Worm (Caenorhabditis elegans): Measurements from ENCODE around the gene dab-1.

dab-1 gene

DNA sequence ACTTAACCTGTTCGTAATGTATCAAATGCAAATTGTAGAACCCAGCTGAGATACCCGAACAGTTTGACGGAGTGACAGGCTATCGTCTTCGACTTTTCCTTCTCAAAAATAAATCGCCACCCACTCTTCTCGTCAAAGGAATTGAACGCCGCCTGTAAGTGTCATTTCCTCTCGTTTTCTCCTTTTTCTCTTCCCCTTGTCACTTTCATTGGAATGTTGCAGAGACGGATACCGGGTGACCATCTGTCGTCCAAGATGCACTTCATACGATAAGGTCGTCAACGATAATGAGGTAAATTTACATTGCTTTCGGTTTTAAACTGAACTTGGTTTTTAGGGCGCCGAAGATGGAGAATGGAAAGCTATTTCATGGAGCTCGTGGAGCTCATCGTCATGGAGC, 22.4 kb upstream of the dab-1 start:
- TF ChIP-seq ztf-4 (tag; optimal IDR thresholded peaks at IDR 0.05): no peak
- TF ChIP-seq ceh-82 (tag; optimal IDR thresholded peaks at IDR 0.05): no peak
- no peak for TF ChIP-seq dmd-4 (tag; optimal IDR thresholded peaks at IDR 0.05)
- peak; percentile 88 for TF ChIP-seq blmp-1 (tag; optimal IDR thresholded peaks at IDR 0.05; ENCODE audit: insufficient read depth)

DNA sequence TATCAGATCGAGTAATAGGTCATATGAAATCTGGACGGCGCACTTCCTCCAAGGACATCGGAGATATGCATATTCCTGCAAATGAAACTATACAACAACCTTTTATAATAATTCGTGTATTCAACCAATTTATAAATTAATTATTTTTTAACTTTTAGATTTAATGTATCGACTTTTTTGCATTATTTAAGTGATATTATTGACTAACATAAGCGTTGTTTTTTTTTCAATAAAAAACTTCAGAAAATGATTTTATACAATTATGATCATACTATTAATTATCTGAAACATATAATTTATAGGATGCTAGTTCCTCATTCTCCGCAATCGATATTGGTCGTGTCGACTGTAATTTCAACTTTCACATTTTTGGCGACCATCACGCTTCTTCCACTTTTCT, 18.1 kb upstream of the dab-1 start, which contains the start of gene col-76:
TSS of gene col-76 (plus strand) at position 301 of the 400 bp plus-strand sequence.
- no peak for TF ChIP-seq Y55F3AM.14 (GFP tag; optimal IDR thresholded peaks at IDR 0.05)
- no peak for TF ChIP-seq elt-3 (tag; optimal IDR thresholded peaks at IDR 0.05)
- TF ChIP-seq nhr-23 (tag; optimal IDR thresholded peaks at IDR 0.05): no peak
- no peak for TF ChIP-seq ztf-1 (GFP tag; conservative IDR thresholded peaks at IDR 0.05)
- TF ChIP-seq sma-3 (GFP tag; optimal IDR thresholded peaks at IDR 0.05): no peak
- TF ChIP-seq skn-1 (tag; optimal IDR thresholded peaks at IDR 0.05): no peak
- no peak for TF ChIP-seq fos-1 (tag; optimal IDR thresholded peaks at IDR 0.05)
- no peak for TF ChIP-seq lsy-2 (tag; optimal IDR thresholded peaks at IDR 0.05)

DNA sequence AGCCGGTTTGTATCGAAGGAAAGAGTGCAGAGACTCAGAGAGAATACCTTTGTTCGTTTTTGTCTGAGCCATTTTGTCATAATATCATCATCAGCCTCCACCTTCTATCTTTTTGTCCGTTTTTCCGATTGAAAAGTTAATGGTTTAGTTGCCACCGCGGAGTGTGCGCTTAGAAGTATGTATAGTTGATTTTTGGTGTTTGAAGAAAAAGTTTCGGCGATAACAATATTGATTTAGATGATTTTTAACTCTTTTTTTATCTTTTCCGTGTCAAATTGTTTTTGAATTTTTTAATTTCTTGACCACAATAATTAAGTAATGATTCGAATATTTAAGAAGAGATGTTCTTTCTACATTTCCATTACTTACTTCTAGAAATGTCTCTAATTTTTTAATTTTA, 16.6 kb upstream of the dab-1 start:
- peak; percentile 70 for TF ChIP-seq skn-1 (tag; optimal IDR thresholded peaks at IDR 0.05)
- no peak for TF ChIP-seq unc-62 (GFP tag; optimal IDR thresholded peaks at IDR 0.05)
- TF ChIP-seq nhr-77 (tag; optimal IDR thresholded peaks at IDR 0.05): no peak
- peak; percentile 40 for TF ChIP-seq fos-1 (tag; optimal IDR thresholded peaks at IDR 0.05)

DNA sequence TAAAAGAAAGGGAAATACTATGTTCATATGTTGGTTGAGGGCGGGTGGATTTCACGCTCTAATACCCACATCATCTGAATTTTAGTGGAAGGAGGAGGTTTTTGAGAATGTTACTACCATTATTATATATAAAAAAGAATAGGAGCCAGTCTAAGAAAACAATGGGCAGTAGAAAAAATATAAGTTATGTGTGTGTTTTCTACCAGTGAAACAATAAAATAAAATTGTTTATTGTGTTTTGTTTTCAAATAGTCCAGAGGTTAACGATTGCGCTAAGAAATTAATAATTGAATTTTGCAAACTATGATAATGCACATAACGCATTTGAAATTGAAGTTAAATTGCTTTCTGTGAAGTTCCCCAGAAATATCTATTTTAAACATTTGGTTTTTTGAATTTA, 12.7 kb upstream of the dab-1 start, which contains the start of gene M110.8:
TSS of gene M110.8 (minus strand) at position 101 of the 400 bp plus-strand sequence.
- TF ChIP-seq alr-1 (tag; optimal IDR thresholded peaks at IDR 0.05) (no peak), skn-1 (tag; optimal IDR thresholded peaks at IDR 0.05) (no peak), zag-1 (tag; optimal IDR thresholded peaks at IDR 0.05) (no peak), nhr-11 (tag; optimal IDR thresholded peaks at IDR 0.05) (no peak), nhr-10 (tag; optimal IDR thresholded peaks at IDR 0.05) (no peak), sma-3 (GFP tag; optimal IDR thresholded peaks at IDR 0.05) (no peak), ceh-82 (tag; optimal IDR thresholded peaks at IDR 0.05) (no peak), sem-4 (tag; optimal IDR thresholded peaks at IDR 0.05) (no peak), egl-27 (tag; optimal IDR thresholded peaks at IDR 0.05) (no peak), mab-5 (tag; optimal IDR thresholded peaks at IDR 0.05) (no peak), nhr-237 (tag; optimal IDR thresholded peaks at IDR 0.05) (no peak), nhr-77 (tag; optimal IDR thresholded peaks at IDR 0.05) (no peak), lin-11 (tag; optimal IDR thresholded peaks at IDR 0.05) (no peak), Y55F3AM.14 (GFP tag; optimal IDR thresholded peaks at IDR 0.05) (no peak), gmeb-1 (tag; optimal IDR thresholded peaks at IDR 0.05) (no peak), elt-1 (tag; optimal IDR thresholded peaks at IDR 0.05) (no peak)

DNA sequence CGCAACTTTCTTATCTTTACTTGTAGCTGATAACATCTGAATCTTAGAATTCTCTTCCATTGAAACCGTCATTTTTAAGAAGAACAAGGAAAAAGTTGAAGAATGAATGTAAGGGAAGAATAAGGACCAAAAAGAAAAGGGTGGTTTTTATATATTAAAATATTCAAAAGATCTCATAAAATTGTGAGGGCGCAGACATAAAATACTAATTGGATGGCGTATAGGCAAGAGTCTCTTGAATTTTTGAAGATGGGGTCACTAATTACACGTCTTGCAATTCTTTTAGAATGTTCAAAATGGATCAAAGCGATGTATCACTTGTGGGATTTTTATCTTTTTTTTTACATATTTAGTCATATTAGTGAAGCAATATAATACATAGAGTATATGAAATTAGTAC, 9.5 kb upstream of the dab-1 start, which contains the start of gene twk-3:
TSS of gene twk-3 (minus strand) at position 101 of the 400 bp plus-strand sequence.
- no peak for TF ChIP-seq sma-9 (GFP tag; optimal IDR thresholded peaks at IDR 0.05)
- TF ChIP-seq sma-9 (tag; optimal IDR thresholded peaks at IDR 0.05): no peak
- TF ChIP-seq nhr-11 (tag; optimal IDR thresholded peaks at IDR 0.05): no peak
- TF ChIP-seq blmp-1 (tag; optimal IDR thresholded peaks at IDR 0.05; ENCODE audit: insufficient read depth): no peak
- TF ChIP-seq unc-55 (GFP tag; optimal IDR thresholded peaks at IDR 0.05): no peak
- TF ChIP-seq nhr-21 (tag; optimal IDR thresholded peaks at IDR 0.05): no peak
- no peak for TF ChIP-seq alr-1 (tag; optimal IDR thresholded peaks at IDR 0.05)
- TF ChIP-seq elt-1 (tag; optimal IDR thresholded peaks at IDR 0.05): no peak
- TF ChIP-seq ztf-11 (tag; optimal IDR thresholded peaks at IDR 0.05): no peak
- TF ChIP-seq snpc-4 (tag; optimal IDR thresholded peaks at IDR 0.05): no peak
- no peak for TF ChIP-seq aly-2 (tag; optimal IDR thresholded peaks at IDR 0.05)
- TF ChIP-seq R02D3.7 (tag; optimal IDR thresholded peaks at IDR 0.05): no peak
- no peak for TF ChIP-seq mab-5 (tag; optimal IDR thresholded peaks at IDR 0.05)
- no peak for TF ChIP-seq zag-1 (tag; optimal IDR thresholded peaks at IDR 0.05)
- TF ChIP-seq mdl-1 (tag; optimal IDR thresholded peaks at IDR 0.05): no peak
- TF ChIP-seq lin-13 (GFP tag; optimal IDR thresholded peaks at IDR 0.05): no peak
- no peak for TF ChIP-seq nhr-237 (tag; optimal IDR thresholded peaks at IDR 0.05)
- TF ChIP-seq sem-4 (tag; optimal IDR thresholded peaks at IDR 0.05): no peak
- TF ChIP-seq ztf-1 (GFP tag; conservative IDR thresholded peaks at IDR 0.05): no peak

All from whole organism, L2 larva.